Worm (Caenorhabditis elegans) whole organism, L2 larva: Measurements from ENCODE around the gene tsp-10.

ENCODE experiments used
- C34F6.9 ChIP-seq: fragments of 150-350 bp; optimal IDR thresholded peaks from 2 replicates; lab custom pipeline; 2014; ENCODE audit warnings: missing biosample characterization, missing genetic modification characterization
- F13H6.1 ChIP-seq: sonication (generic microtip); optimal IDR thresholded peaks from 2 replicates; lab custom pipeline; 2016; ENCODE audit warnings: missing genetic modification characterization, missing compliant biosample characterization
- R02D3.7 ChIP-seq: fragments of 150-350 bp; optimal IDR thresholded peaks from 2 replicates; lab custom pipeline; 2014; ENCODE audit warnings: missing biosample characterization, missing genetic modification characterization
- Y55F3AM.14 ChIP-seq: fragments of 200-800 bp; sonication (Bioruptor generic); optimal IDR thresholded peaks from 2 replicates; lab custom pipeline; 2018; ENCODE audit warnings: mild to moderate bottlenecking, missing genetic modification characterization, missing compliant biosample characterization
- ZK546.5 ChIP-seq: sonication (generic microtip); optimal IDR thresholded peaks from 2 replicates; lab custom pipeline; 2017; ENCODE audit warnings: missing biosample characterization, missing genetic modification characterization
- aly-2 ChIP-seq: fragments of 150-350 bp; optimal IDR thresholded peaks from 2 replicates; lab custom pipeline; 2014; ENCODE audit warnings: missing biosample characterization, missing genetic modification characterization
- ama-1 ChIP-seq: fragments of 150-350 bp; optimal IDR thresholded peaks from 2 replicates; lab custom pipeline; 2018; ENCODE audit warnings: inconsistent platforms
- blmp-1 ChIP-seq: sonication (generic microtip); optimal IDR thresholded peaks from 2 replicates; lab custom pipeline; 2017; ENCODE audit warnings: missing genetic modification characterization, mild to moderate bottlenecking, missing compliant biosample characterization, antibody characterized with exemption, moderate library complexity; ENCODE audit not compliant: insufficient read depth
- ceh-16 ChIP-seq: fragments of 150-350 bp; optimal IDR thresholded peaks from 2 replicates; lab custom pipeline; 2014; ENCODE audit warnings: missing biosample characterization, missing genetic modification characterization
- ceh-82 ChIP-seq: fragments of 150-350 bp; optimal IDR thresholded peaks from 2 replicates; lab custom pipeline; 2014; ENCODE audit warnings: missing biosample characterization, missing genetic modification characterization
- crh-2 ChIP-seq: sonication (generic microtip); optimal IDR thresholded peaks from 2 replicates; lab custom pipeline; 2017; ENCODE audit warnings: missing biosample characterization, missing genetic modification characterization
- dmd-4 ChIP-seq: sonication (generic microtip); optimal IDR thresholded peaks from 2 replicates; lab custom pipeline; 2017; ENCODE audit warnings: missing biosample characterization, missing genetic modification characterization
- elt-1 ChIP-seq: fragments of 150-350 bp; optimal IDR thresholded peaks from 2 replicates; lab custom pipeline; 2014; ENCODE audit warnings: missing biosample characterization, missing genetic modification characterization
- elt-3 ChIP-seq: sonication (generic microtip); optimal IDR thresholded peaks from 2 replicates; lab custom pipeline; 2017; ENCODE audit warnings: missing biosample characterization, missing genetic modification characterization
- fos-1 ChIP-seq: fragments of 150-350 bp; optimal IDR thresholded peaks from 2 replicates; lab custom pipeline; 2014; ENCODE audit warnings: missing biosample characterization, missing genetic modification characterization
- gmeb-1 ChIP-seq: fragments of 150-350 bp; optimal IDR thresholded peaks from 2 replicates; lab custom pipeline; 2014; ENCODE audit warnings: missing biosample characterization, missing genetic modification characterization
- lin-13 ChIP-seq: fragments of 150-350 bp; optimal IDR thresholded peaks from 2 replicates; lab custom pipeline; 2014; ENCODE audit warnings: missing biosample characterization, missing genetic modification reagents, missing genetic modification characterization
- lin-39 ChIP-seq: fragments of 150-350 bp; optimal IDR thresholded peaks from 2 replicates; lab custom pipeline; 2014; ENCODE audit warnings: missing biosample characterization, missing genetic modification reagents, missing genetic modification characterization
- lsy-2 ChIP-seq, 2 experiments: fragments of 150-350 bp in 1 of 2; sonication (generic microtip) in 1 of 2; optimal IDR thresholded peaks; 2 replicates each; lab custom pipeline; 2014 to 2017; ENCODE audit warnings: missing biosample characterization in 2 of 2, missing genetic modification characterization in 2 of 2
- mbf-1 ChIP-seq: sonication (generic microtip); optimal IDR thresholded peaks from 2 replicates; lab custom pipeline; 2017; ENCODE audit warnings: missing biosample characterization, missing genetic modification characterization
- mdl-1 ChIP-seq, 2 experiments: fragments of 150-350 bp in 1 of 2; sonication (generic microtip) in 1 of 2; optimal IDR thresholded peaks; 2 replicates each; lab custom pipeline; 2017; ENCODE audit warnings: missing biosample characterization in 2 of 2, missing genetic modification characterization in 2 of 2
- nhr-10 ChIP-seq: sonication (generic microtip); optimal IDR thresholded peaks from 2 replicates; lab custom pipeline; 2017; ENCODE audit warnings: missing biosample characterization, missing genetic modification characterization
- nhr-11 ChIP-seq: fragments of 150-350 bp; optimal IDR thresholded peaks from 2 replicates; lab custom pipeline; 2014; ENCODE audit warnings: missing biosample characterization, missing genetic modification characterization
- nhr-129 ChIP-seq: fragments of 150-350 bp; optimal IDR thresholded peaks from 2 replicates; lab custom pipeline; 2014; ENCODE audit warnings: missing biosample characterization, missing genetic modification characterization
- nhr-21 ChIP-seq: fragments of 150-350 bp; optimal IDR thresholded peaks from 2 replicates; lab custom pipeline; 2014; ENCODE audit warnings: missing biosample characterization, missing genetic modification characterization
- nhr-23 ChIP-seq: fragments of 150-350 bp; optimal IDR thresholded peaks from 2 replicates; lab custom pipeline; 2014; ENCODE audit warnings: missing biosample characterization, missing genetic modification reagents, missing genetic modification characterization
- nhr-237 ChIP-seq: fragments of 150-350 bp; optimal IDR thresholded peaks from 2 replicates; lab custom pipeline; 2014; ENCODE audit warnings: missing biosample characterization, missing genetic modification characterization
- nhr-6 ChIP-seq: fragments of 150-350 bp; optimal IDR thresholded peaks from 2 replicates; lab custom pipeline; 2014; ENCODE audit warnings: missing biosample characterization, missing genetic modification characterization
- peb-1 ChIP-seq: fragments of 150-350 bp; optimal IDR thresholded peaks from 2 replicates; lab custom pipeline; 2014; ENCODE audit warnings: missing biosample characterization, missing genetic modification characterization
- sem-4 ChIP-seq: fragments of 150-350 bp; optimal IDR thresholded peaks from 2 replicates; lab custom pipeline; 2014; ENCODE audit warnings: missing biosample characterization, missing genetic modification reagents, missing genetic modification characterization
- skn-1 ChIP-seq: sonication (generic microtip); optimal IDR thresholded peaks from 2 replicates; lab custom pipeline; 2017; ENCODE audit warnings: missing biosample characterization, missing genetic modification characterization
- sma-3 ChIP-seq: sonication (generic microtip); optimal IDR thresholded peaks from 2 replicates; lab custom pipeline; 2016; ENCODE audit warnings: missing genetic modification reagents, missing genetic modification characterization, missing compliant biosample characterization
- sma-9 ChIP-seq, 2 experiments: fragments of 150-350 bp in 1 of 2; sonication (generic microtip) in 1 of 2; optimal IDR thresholded peaks; 2 replicates each; lab custom pipeline; 2014 to 2016; ENCODE audit warnings: missing genetic modification characterization in 2 of 2, mild to moderate bottlenecking in 1 of 2, missing biosample characterization in 1 of 2, missing compliant biosample characterization in 1 of 2, missing genetic modification reagents in 1 of 2, moderate library complexity in 1 of 2
- snpc-4 ChIP-seq: fragments of 150-350 bp; optimal IDR thresholded peaks from 2 replicates; lab custom pipeline; 2014; ENCODE audit warnings: missing biosample characterization, missing genetic modification characterization
- unc-39 ChIP-seq: fragments of 150-350 bp; optimal IDR thresholded peaks from 2 replicates; lab custom pipeline; 2014; ENCODE audit warnings: missing biosample characterization, missing genetic modification characterization
- unc-55 ChIP-seq: fragments of 150-350 bp; sonication (generic microtip); optimal IDR thresholded peaks from 3 replicates; lab custom pipeline; 2014; ENCODE audit warnings: missing biosample characterization, missing genetic modification reagents, missing genetic modification characterization
- unc-62 ChIP-seq: fragments of 150-350 bp; optimal IDR thresholded peaks from 2 replicates; lab custom pipeline; 2014; ENCODE audit warnings: missing biosample characterization, missing genetic modification reagents, missing genetic modification characterization
- zag-1 ChIP-seq: fragments of 150-350 bp; optimal IDR thresholded peaks from 2 replicates; lab custom pipeline; 2014; ENCODE audit warnings: missing biosample characterization, missing genetic modification characterization
- ztf-1 ChIP-seq: fragments of 200-800 bp; sonication (Bioruptor generic); conservative IDR thresholded peaks from 2 replicates; pipeline ENCODE4 v1.3.6; 2022; ENCODE audit warnings: missing genetic modification characterization, missing compliant biosample characterization

tsp-10 gene

ce11 chrII:6736066-6736465 lies 17.7 kb downstream of the tsp-10 start, which contains the start of gene mrps-18.C:
Gene mrps-18.C, plus strand, starts transcription at chrII:6736203.
- TF ChIP-seq snpc-4 (tag; lab: Kevin White, UChicago) (no peak), mbf-1 (tag; lab: Kevin White, UChicago) (no peak), ZK546.5 (tag; lab: Kevin White, UChicago) (no peak), aly-2 (tag; lab: Kevin White, UChicago) (no peak), ceh-16 (no peak), nhr-6 (no peak), nhr-129 (tag; lab: Kevin White, UChicago) (no peak), sem-4 (tag; lab: Kevin White, UChicago) (no peak), ztf-1 (GFP tag; lab: Robert Waterston, UW) (no peak), elt-1 (tag; lab: Kevin White, UChicago) (no peak), mdl-1 (tag; optimal IDR thresholded peaks at IDR 0.05; lab: Kevin White, UChicago) (no peak), blmp-1 (tag; lab: Kevin White, UChicago) (no peak), nhr-23 (no peak), peb-1 (tag; lab: Kevin White, UChicago) (no peak), ceh-82 (no peak), lin-13 (GFP tag; lab: Kevin White, UChicago) (no peak), zag-1 (tag; lab: Kevin White, UChicago) (no peak), R02D3.7 (tag; lab: Kevin White, UChicago) (no peak)

DNA sequence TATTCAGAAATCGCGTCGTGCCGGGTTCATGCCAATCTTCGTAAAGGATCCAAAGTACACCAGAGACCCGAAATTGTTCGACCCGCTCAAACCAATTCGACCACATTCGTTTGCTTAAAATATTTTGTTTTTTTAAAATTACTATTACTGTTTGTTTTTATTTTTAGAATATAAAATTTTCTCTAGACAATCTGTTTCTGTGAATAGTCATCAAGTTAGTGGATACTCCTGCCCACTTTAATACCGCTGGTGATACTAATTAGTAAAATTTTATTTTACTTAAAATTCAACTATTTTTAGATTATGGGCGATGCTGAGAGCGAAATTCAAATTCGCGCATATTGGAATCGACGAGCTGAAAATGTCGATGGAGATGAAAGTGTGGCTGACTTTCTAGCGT lies 18.2 kb downstream of the tsp-10 start, which contains the start of gene T14B4.1:
Gene T14B4.1 (plus strand): TSS at position 301 of the 400 bp plus-strand sequence.
- TF ChIP-seq C34F6.9 (tag; lab: Kevin White, UChicago), result no peak

DNA sequence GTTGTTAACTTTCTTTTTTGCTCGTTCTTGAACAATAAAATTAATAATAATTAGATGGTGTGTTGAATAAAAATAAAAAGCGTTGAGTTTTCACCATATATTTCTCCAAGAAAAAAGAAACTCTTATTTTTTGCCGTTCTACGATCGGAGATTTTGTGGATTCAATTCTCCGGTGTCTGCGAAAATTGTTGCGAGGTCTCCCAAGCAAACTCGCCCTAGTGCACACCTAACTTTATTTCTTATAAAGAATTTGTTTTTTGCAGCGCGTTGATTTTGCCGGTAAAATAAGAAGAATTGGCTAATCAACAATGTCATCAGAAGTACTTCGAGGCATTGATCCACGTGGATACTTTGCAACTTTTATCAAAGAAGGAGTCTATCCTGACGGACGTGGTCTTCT lies 23.0 kb downstream of the tsp-10 start, which contains the start of gene exos-8:
Gene exos-8 (plus strand): TSS at position 264 of the 400 bp plus-strand sequence.
- peak; percentile 48 for TF ChIP-seq crh-2 (tag; lab: Kevin White, UChicago)
- no peak for TF ChIP-seq Y55F3AM.14 (GFP tag; lab: Kevin White, UChicago)
- peak; percentile 68 for TF ChIP-seq C34F6.9 (tag; lab: Kevin White, UChicago)
- TF ChIP-seq elt-1 (tag; lab: Kevin White, UChicago), result no peak
- TF ChIP-seq aly-2 (tag; lab: Kevin White, UChicago), result no peak
- TF ChIP-seq nhr-11 (tag; lab: Kevin White, UChicago), result no peak
- no peak for TF ChIP-seq R02D3.7 (tag; lab: Kevin White, UChicago)
- TF ChIP-seq zag-1 (tag; lab: Kevin White, UChicago), result peak; percentile 7
- TF ChIP-seq nhr-6, result no peak
- TF ChIP-seq nhr-21, result peak; percentile 13
- TF ChIP-seq unc-62, result no peak
- no peak for TF ChIP-seq unc-55 (GFP tag; lab: Kevin White, UChicago)
- no peak for TF ChIP-seq lin-39
- TF ChIP-seq nhr-237 (tag; lab: Kevin White, UChicago), result no peak
- TF ChIP-seq nhr-10 (tag; lab: Kevin White, UChicago), result no peak
- TF ChIP-seq snpc-4 (tag; lab: Kevin White, UChicago), result no peak
- TF ChIP-seq sma-9 (GFP tag; optimal IDR thresholded peaks at IDR 0.05; lab: Kevin White, UChicago), result peak; percentile 33
- no peak for TF ChIP-seq sma-9 (tag; optimal IDR thresholded peaks at IDR 0.05; lab: Kevin White, UChicago)
- no peak for TF ChIP-seq elt-3
- no peak for TF ChIP-seq mbf-1 (tag; lab: Kevin White, UChicago)
- TF ChIP-seq sma-3 (GFP tag; lab: Kevin White, UChicago), result peak; percentile 57
- TF ChIP-seq unc-39 (tag; lab: Kevin White, UChicago), result no peak
- TF ChIP-seq skn-1 (tag; lab: Kevin White, UChicago), result no peak
- no peak for TF ChIP-seq mdl-1 (tag; optimal IDR thresholded peaks at IDR 0.05; lab: Kevin White, UChicago)
- TF ChIP-seq ama-1 (lab: Kevin White, UChicago), result no peak
- TF ChIP-seq dmd-4 (tag; lab: Kevin White, UChicago), result no peak
- TF ChIP-seq peb-1 (tag; lab: Kevin White, UChicago), result no peak
- TF ChIP-seq lin-13 (GFP tag; lab: Kevin White, UChicago), result peak; percentile 54
- TF ChIP-seq blmp-1 (tag; lab: Kevin White, UChicago), result no peak
- TF ChIP-seq fos-1 (tag; lab: Kevin White, UChicago), result peak; percentile 32
- TF ChIP-seq ztf-1 (GFP tag; lab: Robert Waterston, UW), result no peak
- TF ChIP-seq gmeb-1, result no peak
- peak; percentile 65 for TF ChIP-seq nhr-129 (tag; lab: Kevin White, UChicago)
- TF ChIP-seq lsy-2 (tag; optimal IDR thresholded peaks at IDR 0.05; lab: Kevin White, UChicago), result peak in 1 of 2 experiments; percentile 71
- TF ChIP-seq F13H6.1, result peak; percentile 20
